Fruit fly (Drosophila melanogaster): ENCODE results near the gene CCT6.

Gene CCT6

dm6 chrX:15703720-15704206 is 42.7 kb upstream of the CCT6 start, which contains the start of the genes Pis and Hap40 (continued):
- TF ChIP-seq Taf1 (GFP tag; IDR thresholded peaks at IDR 0.05) (no peak; the same call in 1 of the 2 replicates), org-1 (GFP tag; optimal IDR thresholded peaks at IDR 0.05) (no peak), fu2 (GFP tag; optimal IDR thresholded peaks at IDR 0.05) (peak; percentile 60), Ets65A (GFP tag) (peak; percentile 95), ems (GFP tag; optimal IDR thresholded peaks at IDR 0.05) (peak; percentile 34), crol (GFP tag; IDR thresholded peaks at IDR 0.05) (no peak), CG12769 (tag; optimal IDR thresholded peaks at IDR 0.05) (peak; percentile 61), CG17361 (GFP tag; IDR thresholded peaks at IDR 0.05) (peak; percentile 88), sug (tag; optimal IDR thresholded peaks at IDR 0.05) (peak; percentile 80), CG32532 (GFP tag; IDR thresholded peaks at IDR 0.05) (peak; percentile 76), CG10959 (GFP tag; IDR thresholded peaks at IDR 0.05) (peak; percentile 26; the same call in 1 of the 2 replicates), fd3F (GFP tag; optimal IDR thresholded peaks at IDR 0.05) (peak; percentile 73), tna (GFP tag; IDR thresholded peaks at IDR 0.05; ENCODE audit: partially characterized antibody) (no peak), ATbp (GFP tag; optimal IDR thresholded peaks at IDR 0.05) (peak; percentile 4), Spps (tag; optimal IDR thresholded peaks at IDR 0.05) (peak; percentile 11), CG6683 (GFP tag; optimal IDR thresholded peaks at IDR 0.05) (no peak), CG18764 (GFP tag; optimal IDR thresholded peaks at IDR 0.05) (peak; percentile 43), Poxn (GFP tag; IDR thresholded peaks at IDR 0.05) (peak; percentile 35; the same call in 1 of the 2 replicates), CG17359 (tag; optimal IDR thresholded peaks at IDR 0.05) (peak; percentile 66), kni (GFP tag; optimal IDR thresholded peaks at IDR 0.05) (peak; percentile 33), CrebB (tag; optimal IDR thresholded peaks at IDR 0.05) (no peak), NFAT (GFP tag; IDR thresholded peaks at IDR 0.05) (peak; percentile 66), Ada2b (GFP tag; IDR thresholded peaks at IDR 0.05) (peak; percentile 59), HmgZ (tag; optimal IDR thresholded peaks at IDR 0.05) (peak; percentile 69), crc (GFP tag; optimal IDR thresholded peaks at IDR 0.05) (no peak), CG5180 (GFP tag; optimal IDR thresholded peaks at IDR 0.05) (no peak), Adf1 (GFP tag; IDR thresholded peaks at IDR 0.05) (0 out of 2 replicates have a peak, but pooled peaks have one; percentile 24), cwo (GFP tag; optimal IDR thresholded peaks at IDR 0.05) (no peak), inv (GFP tag; IDR thresholded peaks at IDR 0.05; ENCODE audit: partially characterized antibody) (no peak), Sry-δ (GFP tag; optimal IDR thresholded peaks at IDR 0.05) (no peak), CG18262 (tag; optimal IDR thresholded peaks at IDR 0.05) (peak; percentile 71), CG34376 (GFP tag; optimal IDR thresholded peaks at IDR 0.05) (peak; percentile 38), Vsx1 (GFP tag; optimal IDR thresholded peaks at IDR 0.05) (no peak), amos (GFP tag; IDR thresholded peaks at IDR 0.05; ENCODE audit: partially characterized antibody) (no peak), sqz (GFP tag; optimal IDR thresholded peaks at IDR 0.05) (no peak), Neu2 (GFP tag; optimal IDR thresholded peaks at IDR 0.05; ENCODE audit: borderline replicate concordance) (no peak), pan (optimal IDR thresholded peaks at IDR 0.05) (no peak), pan (GFP tag; optimal IDR thresholded peaks at IDR 0.05 in 1 of 2, IDR thresholded peaks at IDR 0.05 in 1 of 2) (peak in 1 of 2 experiments; percentile 53), psq (GFP tag; optimal IDR thresholded peaks at IDR 0.05) (peak; percentile 25), CG30431 (GFP tag; optimal IDR thresholded peaks at IDR 0.05) (peak; percentile 53), dm (GFP tag; optimal IDR thresholded peaks at IDR 0.05) (no peak), CG1647 (GFP tag; optimal IDR thresholded peaks at IDR 0.05) (peak; percentile 48), YL-1 (GFP tag; optimal IDR thresholded peaks at IDR 0.05) (peak; percentile 36), CG6791 (GFP tag; IDR thresholded peaks at IDR 0.05; ENCODE audit: partially characterized antibody) (no peak), slbo (GFP tag; IDR thresholded peaks at IDR 0.05) (peak; percentile 82), vfl (GFP tag; optimal IDR thresholded peaks at IDR 0.05) (peak; percentile 43), chif (GFP tag; optimal IDR thresholded peaks at IDR 0.05) (peak; percentile 7 to 61), btn (GFP tag; optimal IDR thresholded peaks at IDR 0.05) (no peak), CG13123 (GFP tag; optimal IDR thresholded peaks at IDR 0.05) (peak; percentile 22), CG6813 (GFP tag; optimal IDR thresholded peaks at IDR 0.05) (no peak), chm (GFP tag; IDR thresholded peaks at IDR 0.05) (no peak)

Measured in whole organism, embryonic.